Worm (Caenorhabditis elegans): ENCODE results near the gene F52E1.9.
A peak's percentile ranks its signal among the peaks of the same experiment; 100 is the strongest.

- TF ChIP-seq skn-1 (tag; optimal IDR thresholded peaks at IDR 0.05): no peak
- peak; percentile 59 for TF ChIP-seq lin-15B (tag; optimal IDR thresholded peaks at IDR 0.05)
- no peak for TF ChIP-seq ceh-82 (tag; optimal IDR thresholded peaks at IDR 0.05)
- no peak for TF ChIP-seq ama-1 (optimal IDR thresholded peaks at IDR 0.05)
- no peak for TF ChIP-seq nhr-76 (tag; optimal IDR thresholded peaks at IDR 0.05)
- no peak for TF ChIP-seq pha-4 (tag; optimal IDR thresholded peaks at IDR 0.05)
- TF ChIP-seq ZK546.5 (tag; optimal IDR thresholded peaks at IDR 0.05): no peak
- TF ChIP-seq egl-27 (tag; optimal IDR thresholded peaks at IDR 0.05): no peak
- TF ChIP-seq fkh-10 (GFP tag; optimal IDR thresholded peaks at IDR 0.05): no peak
- TF ChIP-seq pqm-1 (tag; optimal IDR thresholded peaks at IDR 0.05): peak; percentile 78
- TF ChIP-seq mdl-1 (tag; optimal IDR thresholded peaks at IDR 0.05): no peak
Measured at ce11 chrV:8359113-8359564, 43.3 kb downstream of the F52E1.9 start, which contains the start of gene mpdu-1.

Data from whole organism, L3 larva.